Worm (Caenorhabditis elegans) whole organism, early embryonic: Measurements from ENCODE around the gene igeg-2.

Experiments
- B0310.2 ChIP-seq: sonication (generic microtip); optimal IDR thresholded peaks from 2 replicates; lab custom pipeline; 2016; ENCODE audit warnings: mild to moderate bottlenecking, missing genetic modification characterization, missing compliant biosample characterization
- F13C5.2 ChIP-seq: sonication (generic microtip); optimal IDR thresholded peaks from 2 replicates; lab custom pipeline; 2017; ENCODE audit warnings: mild to moderate bottlenecking, missing genetic modification characterization, inconsistent platforms, missing compliant biosample characterization
- aly-1 ChIP-seq: sonication (generic microtip); optimal IDR thresholded peaks from 2 replicates; lab custom pipeline; 2016; ENCODE audit warnings: missing genetic modification characterization, missing compliant biosample characterization
- ama-1 ChIP-seq: fragments of 150-350 bp; optimal IDR thresholded peaks from 2 replicates; lab custom pipeline; 2014
- ceh-13 ChIP-seq: fragments of 200-800 bp; sonication (Bioruptor generic); optimal IDR thresholded peaks from 2 replicates; lab custom pipeline; 2018; ENCODE audit warnings: mild to moderate bottlenecking, missing genetic modification characterization, missing compliant biosample characterization
- ceh-36 ChIP-seq: sonication (generic microtip); optimal IDR thresholded peaks from 2 replicates; lab custom pipeline; 2016; ENCODE audit warnings: missing genetic modification characterization, inconsistent platforms, missing compliant biosample characterization
- ets-7 ChIP-seq: sonication (generic microtip); optimal IDR thresholded peaks from 2 replicates; lab custom pipeline; 2016; ENCODE audit warnings: missing genotype, missing genetic modification characterization, missing compliant biosample characterization
- flt-1 ChIP-seq: fragments of 200-800 bp; sonication (Bioruptor generic); IDR thresholded peaks from 2 replicates; pipeline ENCODE4 v1.3.6; 2022; ENCODE audit warnings: missing genetic modification characterization, missing compliant biosample characterization
- hmbx-1 ChIP-seq: sonication (generic microtip); optimal IDR thresholded peaks from 2 replicates; lab custom pipeline; 2016; ENCODE audit warnings: mild to moderate bottlenecking, missing genetic modification characterization, missing compliant biosample characterization
- hmg-4 ChIP-seq: fragments of 200-800 bp; sonication (Bioruptor generic); optimal IDR thresholded peaks from 2 replicates; lab custom pipeline; 2018; ENCODE audit warnings: mild to moderate bottlenecking, missing genetic modification characterization, missing compliant biosample characterization
- hnd-1 ChIP-seq: sonication (generic microtip); optimal IDR thresholded peaks from 2 replicates; lab custom pipeline; 2016; ENCODE audit warnings: missing genetic modification characterization, missing compliant biosample characterization
- pes-1 ChIP-seq: fragments of 200-800 bp; sonication (Bioruptor generic); IDR thresholded peaks from 2 replicates; pipeline ENCODE4 v1.3.6; 2022; ENCODE audit warnings: missing genetic modification reagents, missing genetic modification characterization, missing compliant biosample characterization
- scrt-1 ChIP-seq: fragments of 200-800 bp; sonication (Bioruptor generic); IDR thresholded peaks from 2 replicates; pipeline ENCODE4 v1.3.6; 2022; ENCODE audit warnings: missing genetic modification characterization, missing compliant biosample characterization
- sea-1 ChIP-seq: fragments of 200-800 bp; sonication (Bioruptor generic); conservative IDR thresholded peaks from 2 replicates; pipeline ENCODE4 v1.3.6; 2022; ENCODE audit warnings: missing genetic modification characterization, missing compliant biosample characterization
- tbx-11 ChIP-seq: fragments of 200-800 bp; sonication (Bioruptor generic); IDR thresholded peaks from 2 replicates; pipeline ENCODE4 v1.3.6; 2022; ENCODE audit warnings: missing genetic modification characterization, missing compliant biosample characterization
- tbx-37 ChIP-seq: fragments of 200-800 bp; sonication (Bioruptor generic); conservative IDR thresholded peaks from 2 replicates; pipeline ENCODE4 v1.3.6; 2022; ENCODE audit warnings: missing genetic modification reagents, missing genetic modification characterization, missing compliant biosample characterization
- tra-4 ChIP-seq: sonication (generic microtip); optimal IDR thresholded peaks from 2 replicates; lab custom pipeline; 2017; ENCODE audit warnings: missing genetic modification characterization, missing compliant biosample characterization

The igeg-2 gene

DNA sequence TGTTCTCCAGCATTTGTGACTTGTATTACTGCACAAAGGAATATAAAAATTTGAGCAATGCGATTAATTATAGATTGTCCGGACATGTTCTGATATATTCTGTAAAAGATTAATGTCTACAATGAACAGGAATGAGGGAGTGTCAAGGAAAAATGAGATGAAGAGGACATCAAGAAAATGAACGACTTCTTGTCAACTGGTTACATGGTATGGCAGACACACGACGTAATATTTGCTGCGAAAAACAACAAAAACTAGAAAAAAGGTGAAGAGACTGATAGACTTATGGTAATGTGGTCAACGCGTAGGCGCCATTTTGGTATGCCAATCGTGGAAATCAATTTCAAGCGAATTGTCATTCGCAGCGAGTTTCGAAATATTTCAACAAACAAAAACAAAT is at the start of gene igeg-2:
igeg-2 (minus strand) TSS at position 101 of the 400 bp plus-strand sequence.
- TF ChIP-seq hmg-4 (GFP tag; lab: Kevin White, UChicago) (no peak), F13C5.2 (tag; lab: Kevin White, UChicago) (no peak), tbx-37 (GFP tag; lab: Robert Waterston, UW) (no peak), ceh-36 (tag; lab: Kevin White, UChicago) (no peak), flt-1 (GFP tag; lab: Robert Waterston, UW) (no peak)

DNA sequence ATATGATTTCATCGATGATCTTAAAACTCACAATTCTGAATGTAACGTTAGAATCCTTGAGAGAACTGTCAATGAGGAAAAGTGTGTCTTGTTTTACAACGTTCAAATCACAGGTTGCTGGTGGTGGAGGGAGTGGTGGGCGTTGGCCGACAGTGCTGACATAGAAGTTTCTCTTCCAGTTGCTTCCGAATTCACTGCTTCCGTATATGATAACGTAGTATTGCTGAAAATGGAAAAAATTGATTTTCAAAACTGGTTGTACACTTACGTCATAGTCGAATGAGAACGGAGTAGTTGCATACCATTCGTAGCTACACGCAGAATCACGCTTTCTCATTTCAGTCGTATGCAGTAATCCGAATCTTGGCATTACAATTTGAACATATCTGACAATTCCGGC is 45.4 kb upstream of the igeg-2 start:
- no peak for TF ChIP-seq tra-4 (tag; lab: Kevin White, UChicago)
- TF ChIP-seq scrt-1 = no peak
- no peak for TF ChIP-seq tbx-37 (GFP tag; lab: Robert Waterston, UW)

DNA sequence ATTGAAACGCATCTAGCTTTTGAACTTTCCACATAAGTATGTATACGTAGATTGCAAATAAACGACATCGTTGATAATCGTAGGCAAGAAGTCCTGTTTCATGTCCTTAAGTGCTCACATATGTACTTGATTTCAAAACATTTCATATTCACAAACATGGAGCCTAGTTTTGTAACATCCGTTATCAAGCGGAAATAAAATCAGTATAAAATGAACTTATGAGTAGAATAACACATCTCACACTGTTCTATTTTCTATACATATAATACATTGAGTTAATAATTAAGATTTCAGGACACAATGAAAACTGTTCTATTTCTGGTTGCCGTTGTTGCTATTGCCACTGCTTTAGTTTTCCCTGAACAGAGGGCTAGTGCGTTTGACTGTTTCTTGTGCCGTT is 43.4 kb upstream of the igeg-2 start, which contains the start of gene spp-21:
spp-21 (plus strand) TSS at position 301 of the 400 bp plus-strand sequence.
- TF ChIP-seq flt-1 (GFP tag; lab: Robert Waterston, UW) (no peak), B0310.2 (tag; lab: Kevin White, UChicago) (no peak), hnd-1 (tag; lab: Kevin White, UChicago) (no peak), tbx-11 (GFP tag; lab: Robert Waterston, UW) (no peak), sea-1 (GFP tag; lab: Robert Waterston, UW) (no peak), hmg-4 (GFP tag; lab: Kevin White, UChicago) (no peak), ceh-13 (GFP tag; lab: Kevin White, UChicago) (no peak), F13C5.2 (tag; lab: Kevin White, UChicago) (no peak), tbx-37 (GFP tag; lab: Robert Waterston, UW) (no peak)

DNA sequence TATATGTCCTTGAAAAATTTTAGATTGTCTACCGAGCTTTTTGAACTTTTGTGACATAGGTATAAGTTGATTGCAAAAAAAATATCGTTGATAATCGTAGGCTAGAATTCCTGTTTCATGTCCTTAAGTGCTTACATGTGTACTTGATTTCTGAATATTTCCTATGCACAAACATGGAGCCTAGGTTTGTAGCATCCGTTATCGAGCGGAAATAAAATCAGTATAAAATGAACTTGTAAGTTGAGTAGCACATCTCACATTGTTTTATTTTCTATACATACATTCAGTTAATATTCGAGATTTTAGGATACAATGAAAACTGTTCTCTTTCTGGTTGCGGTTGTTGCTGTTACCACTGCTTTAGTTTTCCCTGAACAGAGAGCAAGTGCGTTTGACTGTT is 41.0 kb upstream of the igeg-2 start, which contains the start of gene spp-9:
spp-9 (plus strand) TSS at position 301 of the 400 bp plus-strand sequence.
- TF ChIP-seq tbx-11 (GFP tag; lab: Robert Waterston, UW) = no peak
- TF ChIP-seq ets-7 (tag; lab: Kevin White, UChicago) = no peak
- no peak for TF ChIP-seq scrt-1
- TF ChIP-seq tra-4 (tag; lab: Kevin White, UChicago) = no peak
- TF ChIP-seq F13C5.2 (tag; lab: Kevin White, UChicago) = no peak
- TF ChIP-seq tbx-37 (GFP tag; lab: Robert Waterston, UW) = no peak
- TF ChIP-seq hmg-4 (GFP tag; lab: Kevin White, UChicago) = no peak
- TF ChIP-seq pes-1 (GFP tag; lab: Robert Waterston, UW) = no peak
- TF ChIP-seq ceh-13 (GFP tag; lab: Kevin White, UChicago) = no peak
- TF ChIP-seq flt-1 (GFP tag; lab: Robert Waterston, UW) = no peak
- TF ChIP-seq aly-1 = no peak
- no peak for TF ChIP-seq hmbx-1 (tag; lab: Kevin White, UChicago)
- TF ChIP-seq sea-1 (GFP tag; lab: Robert Waterston, UW) = no peak
- TF ChIP-seq B0310.2 (tag; lab: Kevin White, UChicago) = no peak
- no peak for TF ChIP-seq ceh-36 (tag; lab: Kevin White, UChicago)

DNA sequence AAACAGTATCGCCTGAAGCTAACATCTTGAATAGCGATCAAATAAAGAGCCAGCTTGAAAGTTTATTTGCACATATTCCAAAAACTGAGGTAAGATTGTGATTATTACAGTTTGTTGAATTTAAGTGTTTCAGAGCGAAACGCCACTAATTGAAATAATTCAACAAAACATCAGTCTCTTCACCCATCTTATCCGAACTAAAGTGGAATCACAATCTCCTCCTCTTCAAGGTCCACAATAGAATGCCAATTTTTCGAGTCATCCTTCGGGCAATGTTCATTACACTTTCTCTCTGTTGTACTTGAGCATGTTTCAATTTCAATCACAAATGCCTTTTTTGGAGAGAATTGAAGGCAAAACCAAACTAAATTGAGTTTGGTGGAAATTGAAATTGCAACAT is 37.6 kb upstream of the igeg-2 start:
- TF ChIP-seq pes-1 (GFP tag; lab: Robert Waterston, UW) (no peak), ceh-13 (GFP tag; lab: Kevin White, UChicago) (no peak), sea-1 (GFP tag; lab: Robert Waterston, UW) (no peak), tra-4 (tag; lab: Kevin White, UChicago) (no peak)

DNA sequence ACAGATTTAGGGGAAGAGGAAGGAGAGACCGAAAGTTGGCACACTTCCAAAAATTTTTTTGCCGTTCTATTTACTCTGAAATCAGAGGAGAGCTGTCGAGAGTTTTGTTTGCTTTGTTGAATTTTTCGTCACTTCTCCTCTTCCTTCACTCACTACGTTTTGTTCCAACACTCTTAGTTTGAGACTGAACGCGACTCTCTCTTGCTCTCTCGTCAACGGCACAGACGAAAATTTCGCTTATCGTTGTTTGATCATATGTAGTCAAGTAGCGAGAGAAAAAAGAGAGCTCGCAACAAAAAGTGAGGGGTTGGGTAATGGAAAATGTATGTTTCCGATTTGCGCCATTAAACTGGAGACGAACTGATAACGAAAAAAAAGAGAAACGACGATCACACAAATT is 36.2 kb upstream of the igeg-2 start:
- TF ChIP-seq ceh-36 (tag; lab: Kevin White, UChicago) = no peak
- TF ChIP-seq hmg-4 (GFP tag; lab: Kevin White, UChicago) = no peak
- TF ChIP-seq sea-1 (GFP tag; lab: Robert Waterston, UW) = no peak
- no peak for TF ChIP-seq ceh-13 (GFP tag; lab: Kevin White, UChicago)
- no peak for TF ChIP-seq ets-7 (tag; lab: Kevin White, UChicago)
- no peak for TF ChIP-seq aly-1
- TF ChIP-seq hnd-1 (tag; lab: Kevin White, UChicago) = no peak
- TF ChIP-seq tbx-11 (GFP tag; lab: Robert Waterston, UW) = no peak
- TF ChIP-seq F13C5.2 (tag; lab: Kevin White, UChicago) = no peak
- TF ChIP-seq pes-1 (GFP tag; lab: Robert Waterston, UW) = no peak
- no peak for TF ChIP-seq tra-4 (tag; lab: Kevin White, UChicago)
- TF ChIP-seq B0310.2 (tag; lab: Kevin White, UChicago) = no peak
- TF ChIP-seq ama-1 (lab: Kevin White, UChicago) = no peak
- TF ChIP-seq flt-1 (GFP tag; lab: Robert Waterston, UW) = no peak
- TF ChIP-seq tbx-37 (GFP tag; lab: Robert Waterston, UW) = no peak
- TF ChIP-seq scrt-1 = no peak
- no peak for TF ChIP-seq hmbx-1 (tag; lab: Kevin White, UChicago)

DNA sequence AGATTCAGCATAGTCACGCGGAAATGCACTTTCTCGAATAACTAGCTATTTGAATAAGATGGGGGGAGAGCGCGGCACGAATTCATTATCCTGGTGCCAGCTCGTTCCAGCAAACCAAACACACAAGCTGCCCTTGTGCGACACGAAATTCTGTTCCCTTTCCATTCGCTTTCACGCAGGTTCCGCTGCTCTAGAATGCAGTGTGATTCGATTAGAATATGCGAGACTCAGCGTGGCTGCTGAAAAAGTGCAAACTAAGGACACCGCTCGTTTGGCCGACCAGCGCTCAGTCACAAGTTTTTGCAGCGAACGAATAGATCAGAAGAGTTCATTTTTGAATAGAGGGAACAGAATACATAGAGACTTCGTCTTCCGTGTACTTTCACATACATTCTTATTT is 35.7 kb upstream of the igeg-2 start:
- TF ChIP-seq aly-1 (no peak), B0310.2 (tag; lab: Kevin White, UChicago) (no peak), ama-1 (lab: Kevin White, UChicago) (no peak)

DNA sequence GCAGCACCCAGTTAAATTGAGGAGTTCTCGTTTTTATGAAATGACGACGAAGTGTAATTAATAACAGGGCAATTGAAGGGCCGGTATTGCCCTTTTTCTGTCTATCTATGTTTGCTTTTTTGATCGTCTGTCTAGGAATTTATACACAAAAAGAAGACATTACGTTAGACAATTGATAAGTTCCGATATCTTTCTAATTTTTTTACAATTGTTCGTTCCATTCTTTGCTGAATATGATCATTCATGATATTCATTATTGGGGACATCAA is 35.3 kb upstream of the igeg-2 start:
- TF ChIP-seq hnd-1 (tag; lab: Kevin White, UChicago) (no peak), hmg-4 (GFP tag; lab: Kevin White, UChicago) (no peak), B0310.2 (tag; lab: Kevin White, UChicago) (no peak), scrt-1 (no peak), sea-1 (GFP tag; lab: Robert Waterston, UW) (no peak), aly-1 (no peak), tra-4 (tag; lab: Kevin White, UChicago) (no peak), tbx-37 (GFP tag; lab: Robert Waterston, UW) (no peak), flt-1 (GFP tag; lab: Robert Waterston, UW) (no peak)
